Worm (Caenorhabditis elegans) whole organism, L3 larva: ENCODE data around the gene Y15E3A.5.

ENCODE experiments used
- R02D3.7 ChIP-seq: fragments of 150-350 bp; optimal IDR thresholded peaks from 2 replicates; lab custom pipeline; 2014; ENCODE audit warnings: missing biosample characterization, missing genetic modification characterization
- ZK546.5 ChIP-seq: sonication (generic microtip); optimal IDR thresholded peaks from 2 replicates; lab custom pipeline; 2017; ENCODE audit warnings: missing biosample characterization, missing genetic modification characterization
- ama-1 ChIP-seq: fragments of 150-350 bp; optimal IDR thresholded peaks from 2 replicates; lab custom pipeline; 2018
- ceh-16 ChIP-seq: sonication (generic microtip); optimal IDR thresholded peaks from 2 replicates; lab custom pipeline; 2017; ENCODE audit warnings: missing biosample characterization, missing genetic modification characterization
- ceh-28 ChIP-seq: fragments of 150-350 bp; optimal IDR thresholded peaks from 2 replicates; lab custom pipeline; 2014; ENCODE audit warnings: missing biosample characterization, missing genetic modification reagents, missing genetic modification characterization
- ceh-82 ChIP-seq: fragments of 150-350 bp; optimal IDR thresholded peaks from 2 replicates; lab custom pipeline; 2014; ENCODE audit warnings: missing biosample characterization, missing genetic modification characterization
- daf-12 ChIP-seq: fragments of 150-350 bp; optimal IDR thresholded peaks from 2 replicates; lab custom pipeline; 2014; ENCODE audit warnings: missing biosample characterization, missing genetic modification reagents, missing genetic modification characterization
- egl-27 ChIP-seq: sonication (generic microtip); optimal IDR thresholded peaks from 4 replicates; lab custom pipeline; 2017; ENCODE audit warnings: missing biosample characterization, missing genetic modification reagents, missing genetic modification characterization
- egl-5 ChIP-seq: fragments of 150-350 bp; optimal IDR thresholded peaks from 2 replicates; lab custom pipeline; 2017; ENCODE audit warnings: missing biosample characterization, missing genetic modification reagents, missing genetic modification characterization, inconsistent platforms
- elt-1 ChIP-seq: fragments of 150-350 bp; optimal IDR thresholded peaks from 2 replicates; lab custom pipeline; 2014; ENCODE audit warnings: missing biosample characterization, missing genetic modification characterization
- elt-2 ChIP-seq: sonication (generic microtip); optimal IDR thresholded peaks from 2 replicates; lab custom pipeline; 2016; ENCODE audit warnings: missing genetic modification reagents, mild to moderate bottlenecking, missing genetic modification characterization, missing compliant biosample characterization
- elt-3 ChIP-seq, 3 experiments: fragments of 150-350 bp in 1 of 3; sonication (generic microtip) in 2 of 3; optimal IDR thresholded peaks; 2 replicates in 2 of 3; 4 replicates in 1 of 3; lab custom pipeline; 2014 to 2017; ENCODE audit warnings: missing biosample characterization in 3 of 3, missing genetic modification characterization in 3 of 3
- eor-1 ChIP-seq, 2 experiments: fragments of 150-350 bp; optimal IDR thresholded peaks; 2 replicates each; lab custom pipeline; 2014 to 2018; ENCODE audit warnings: missing biosample characterization in 2 of 2, missing genetic modification characterization in 2 of 2
- fkh-10 ChIP-seq: sonication (generic microtip); optimal IDR thresholded peaks from 2 replicates; lab custom pipeline; 2017; ENCODE audit warnings: missing biosample characterization, missing genetic modification reagents, missing genetic modification characterization
- fkh-2 ChIP-seq: fragments of 150-350 bp; optimal IDR thresholded peaks from 2 replicates; lab custom pipeline; 2014; ENCODE audit warnings: missing biosample characterization, missing genetic modification reagents, missing genetic modification characterization
- hmg-11 ChIP-seq: sonication (generic microtip); optimal IDR thresholded peaks from 2 replicates; lab custom pipeline; 2016; ENCODE audit warnings: missing genetic modification characterization, missing compliant biosample characterization
- jun-1 ChIP-seq: fragments of 150-350 bp; optimal IDR thresholded peaks from 2 replicates; lab custom pipeline; 2014; ENCODE audit warnings: missing biosample characterization, missing genetic modification reagents, missing genetic modification characterization
- lin-15B ChIP-seq: fragments of 150-350 bp; optimal IDR thresholded peaks from 2 replicates; lab custom pipeline; 2014; ENCODE audit warnings: missing biosample characterization, missing genetic modification characterization
- lin-39 ChIP-seq: fragments of 150-350 bp; optimal IDR thresholded peaks from 2 replicates; lab custom pipeline; 2018; ENCODE audit warnings: missing biosample characterization, missing genetic modification reagents, missing genetic modification characterization
- lsy-12 ChIP-seq: sonication (generic microtip); optimal IDR thresholded peaks from 2 replicates; lab custom pipeline; 2016; ENCODE audit warnings: mild to moderate bottlenecking, missing genetic modification characterization, missing compliant biosample characterization
- mdl-1 ChIP-seq: fragments of 150-350 bp; optimal IDR thresholded peaks from 2 replicates; lab custom pipeline; 2014; ENCODE audit warnings: missing biosample characterization, missing genetic modification characterization
- mml-1 ChIP-seq: fragments of 150-350 bp; sonication (generic microtip); optimal IDR thresholded peaks from 3 replicates; lab custom pipeline; 2014; ENCODE audit warnings: missing biosample characterization, missing genetic modification characterization
- nfya-1 ChIP-seq: sonication (generic microtip); optimal IDR thresholded peaks from 2 replicates; lab custom pipeline; 2017; ENCODE audit warnings: missing genetic modification characterization, mild to moderate bottlenecking, missing compliant biosample characterization, antibody characterized with exemption, moderate library complexity; ENCODE audit not compliant: insufficient read depth
- nhr-11 ChIP-seq: fragments of 150-350 bp; optimal IDR thresholded peaks from 2 replicates; lab custom pipeline; 2014; ENCODE audit warnings: missing biosample characterization, missing genetic modification characterization
- nhr-23 ChIP-seq: fragments of 150-350 bp; optimal IDR thresholded peaks from 2 replicates; lab custom pipeline; 2014; ENCODE audit warnings: missing biosample characterization, missing genetic modification reagents, missing genetic modification characterization
- nhr-25 ChIP-seq: sonication (generic microtip); optimal IDR thresholded peaks from 2 replicates; lab custom pipeline; 2017; ENCODE audit warnings: missing biosample characterization, missing genetic modification characterization
- nhr-43 ChIP-seq: sonication (generic microtip); optimal IDR thresholded peaks from 2 replicates; lab custom pipeline; 2016; ENCODE audit warnings: mild to moderate bottlenecking, missing genetic modification characterization, missing compliant biosample characterization; ENCODE audit not compliant: poor library complexity, severe bottlenecking
- nhr-76 ChIP-seq: fragments of 150-350 bp; sonication (generic microtip); optimal IDR thresholded peaks from 5 replicates; lab custom pipeline; 2014; ENCODE audit warnings: missing biosample characterization, missing genetic modification characterization
- nhr-77 ChIP-seq: fragments of 150-350 bp; optimal IDR thresholded peaks from 2 replicates; lab custom pipeline; 2014; ENCODE audit warnings: missing biosample characterization, missing genetic modification characterization
- pha-4 ChIP-seq: fragments of 150-350 bp; optimal IDR thresholded peaks from 2 replicates; lab custom pipeline; 2014; ENCODE audit warnings: missing biosample characterization, missing genetic modification reagents, missing genetic modification characterization
- pqm-1 ChIP-seq: fragments of 150-350 bp; optimal IDR thresholded peaks from 2 replicates; lab custom pipeline; 2017; ENCODE audit warnings: missing biosample characterization, missing genetic modification characterization, inconsistent platforms
- snpc-4 ChIP-seq: fragments of 150-350 bp; optimal IDR thresholded peaks from 2 replicates; lab custom pipeline; 2014; ENCODE audit warnings: missing biosample characterization, missing genetic modification characterization
- tbx-2 ChIP-seq: sonication (generic microtip); optimal IDR thresholded peaks from 2 replicates; lab custom pipeline; 2016; ENCODE audit warnings: mild to moderate bottlenecking, missing genetic modification characterization, missing compliant biosample characterization
- unc-62 ChIP-seq: fragments of 150-350 bp; sonication (generic microtip); optimal IDR thresholded peaks from 4 replicates; lab custom pipeline; 2014; ENCODE audit warnings: missing biosample characterization, missing genetic modification reagents, missing genetic modification characterization
- zag-1 ChIP-seq: fragments of 150-350 bp; optimal IDR thresholded peaks from 2 replicates; lab custom pipeline; 2014; ENCODE audit warnings: missing biosample characterization, missing genetic modification characterization
- ztf-4 ChIP-seq: fragments of 150-350 bp; optimal IDR thresholded peaks from 2 replicates; lab custom pipeline; 2014; ENCODE audit warnings: missing biosample characterization, missing genetic modification characterization

Gene Y15E3A.5

ce11 chrX:15342092-15342491 lies 1.7 kb downstream of the Y15E3A.5 start:
- TF ChIP-seq ama-1 (lab: Kevin White, UChicago) (peak; percentile 19), fkh-10 (GFP tag; lab: Kevin White, UChicago) (peak; percentile 92), jun-1 (tag; lab: Kevin White, UChicago) (no peak), nfya-1 (peak; percentile 48), lin-39 (tag; lab: Kevin White, UChicago) (peak; percentile 30), daf-12 (no peak), zag-1 (no peak), tbx-2 (tag; lab: Kevin White, UChicago) (peak; percentile 10), hmg-11 (tag; lab: Kevin White, UChicago) (peak; percentile 40)

- TF ChIP-seq elt-3 (tag; optimal IDR thresholded peaks at IDR 0.05; lab: Kevin White, UChicago) (peak in 2 of 3 experiments; percentile 22 to 32), elt-2 (tag; lab: Kevin White, UChicago) (peak; percentile 28), nhr-23 (tag; lab: Kevin White, UChicago) (peak; percentile 10), ceh-82 (tag; lab: Kevin White, UChicago) (no peak)
These were observed 2.4 kb downstream of the Y15E3A.5 start for ce11 chrX:15342744-15343259.

ce11 chrX:15343971-15344370 lies 3.6 kb downstream of the Y15E3A.5 start:
- no peak for TF ChIP-seq ceh-16 (tag; lab: Kevin White, UChicago)
- TF ChIP-seq ceh-28 (tag; lab: Kevin White, UChicago): peak; percentile 6
- TF ChIP-seq R02D3.7 (tag; lab: Kevin White, UChicago): no peak
- TF ChIP-seq unc-62 (GFP tag; lab: Kevin White, UChicago): no peak
- TF ChIP-seq lin-15B (tag; lab: Kevin White, UChicago): no peak
- no peak for TF ChIP-seq nhr-76 (tag; lab: Kevin White, UChicago)
- peak; percentile 31 for TF ChIP-seq nhr-11 (tag; lab: Kevin White, UChicago)
- no peak for TF ChIP-seq fkh-2
- no peak for TF ChIP-seq lin-39 (tag; lab: Kevin White, UChicago)
- no peak for TF ChIP-seq daf-12
- TF ChIP-seq nhr-23 (tag; lab: Kevin White, UChicago): peak; percentile 61
- TF ChIP-seq nhr-43 (tag; lab: Kevin White, UChicago): peak; percentile 15
- TF ChIP-seq elt-1 (tag; lab: Kevin White, UChicago): no peak
- no peak for TF ChIP-seq ZK546.5

ce11 chrX:15345346-15346198 lies 5.2 kb downstream of the Y15E3A.5 start:
- TF ChIP-seq lin-39 (tag; lab: Kevin White, UChicago) (peak; percentile 25), egl-27 (no peak), nhr-77 (tag; lab: Kevin White, UChicago) (no peak), egl-5 (tag; lab: Kevin White, UChicago) (peak; percentile 29), snpc-4 (tag; lab: Kevin White, UChicago) (peak; percentile 94), mdl-1 (no peak), hmg-11 (tag; lab: Kevin White, UChicago) (no peak), ztf-4 (no peak), nhr-25 (tag; lab: Kevin White, UChicago) (no peak), lsy-12 (tag; lab: Kevin White, UChicago) (no peak), unc-62 (GFP tag; lab: Kevin White, UChicago) (no peak), ceh-82 (tag; lab: Kevin White, UChicago) (no peak), eor-1 (tag; optimal IDR thresholded peaks at IDR 0.05; lab: Kevin White, UChicago) (no peak), lin-15B (tag; lab: Kevin White, UChicago) (no peak), nhr-23 (tag; lab: Kevin White, UChicago) (no peak), ZK546.5 (no peak), elt-2 (tag; lab: Kevin White, UChicago) (peak; percentile 41), mml-1 (no peak), ceh-28 (tag; lab: Kevin White, UChicago) (peak; percentile 32), pha-4 (peak; percentile 33), pqm-1 (tag; lab: Kevin White, UChicago) (no peak)
